Worm (Caenorhabditis elegans) whole organism, mixed stage, embryonic: ENCODE measurements around the gene srsy-1.

Experiments
- M03D4.4 ChIP-seq: sonication (generic microtip); optimal IDR thresholded peaks from 2 replicates; lab custom pipeline; 2017; ENCODE audit warnings: mild to moderate bottlenecking, missing genetic modification characterization, missing compliant biosample characterization
- blmp-1 ChIP-seq: fragments of 150-350 bp; optimal IDR thresholded peaks from 2 replicates; lab custom pipeline; 2014; ENCODE audit warnings: missing biosample characterization, missing genetic modification characterization
- ceh-39 ChIP-seq: fragments of 150-350 bp; optimal IDR thresholded peaks from 2 replicates; lab custom pipeline; 2014; ENCODE audit warnings: missing biosample characterization, missing genetic modification characterization
- ceh-43 ChIP-seq: fragments of 200-800 bp; sonication (Bioruptor generic); optimal IDR thresholded peaks from 2 replicates; lab custom pipeline; 2018; ENCODE audit warnings: mild to moderate bottlenecking, missing genetic modification characterization, moderate library complexity, missing compliant biosample characterization
- ceh-83 ChIP-seq: fragments of 200-800 bp; sonication (Bioruptor generic); optimal IDR thresholded peaks from 2 replicates; lab custom pipeline; 2018; ENCODE audit warnings: mild to moderate bottlenecking, missing genetic modification characterization, missing compliant biosample characterization
- ces-1 ChIP-seq: fragments of 150-350 bp; optimal IDR thresholded peaks from 2 replicates; lab custom pipeline; 2014; ENCODE audit warnings: missing biosample characterization, missing genetic modification reagents, missing genetic modification characterization
- cnd-1 ChIP-seq: fragments of 200-800 bp; sonication (Bioruptor generic); optimal IDR thresholded peaks from 2 replicates; lab custom pipeline; 2018; ENCODE audit warnings: mild to moderate bottlenecking, missing genetic modification characterization, missing compliant biosample characterization
- drap-1 ChIP-seq: fragments of 200-800 bp; sonication (Bioruptor generic); optimal IDR thresholded peaks from 3 replicates; lab custom pipeline; 2018; ENCODE audit warnings: mild to moderate bottlenecking, missing genetic modification characterization, missing compliant biosample characterization
- elt-3 ChIP-seq: fragments of 150-350 bp; optimal IDR thresholded peaks from 2 replicates; lab custom pipeline; 2014; ENCODE audit warnings: missing biosample characterization, missing genetic modification characterization
- flh-1 ChIP-seq: fragments of 200-800 bp; sonication (Bioruptor generic); optimal IDR thresholded peaks from 2 replicates; lab custom pipeline; 2018; ENCODE audit warnings: mild to moderate bottlenecking, missing genetic modification characterization, moderate library complexity, missing compliant biosample characterization
- hlh-1 ChIP-seq: fragments of 150-350 bp; optimal IDR thresholded peaks from 2 replicates; lab custom pipeline; 2014; ENCODE audit warnings: missing biosample characterization, missing genetic modification reagents, missing genetic modification characterization
- lin-13 ChIP-seq: fragments of 150-350 bp; optimal IDR thresholded peaks from 2 replicates; lab custom pipeline; 2014; ENCODE audit warnings: missing biosample characterization, missing genetic modification characterization
- lin-32 ChIP-seq: fragments of 200-800 bp; sonication (Bioruptor generic); optimal IDR thresholded peaks from 2 replicates; lab custom pipeline; 2018; ENCODE audit warnings: mild to moderate bottlenecking, missing genetic modification characterization, missing compliant biosample characterization
- lsy-2 ChIP-seq: fragments of 150-350 bp; optimal IDR thresholded peaks from 2 replicates; lab custom pipeline; 2014; ENCODE audit warnings: missing biosample characterization, missing genetic modification characterization
- mab-5 ChIP-seq: fragments of 150-350 bp; optimal IDR thresholded peaks from 2 replicates; lab custom pipeline; 2014; ENCODE audit warnings: missing biosample characterization, missing genetic modification characterization
- mep-1 ChIP-seq: fragments of 150-350 bp; optimal IDR thresholded peaks from 2 replicates; lab custom pipeline; 2017; ENCODE audit warnings: missing biosample characterization, missing genetic modification reagents, missing genetic modification characterization, inconsistent platforms
- nhr-12 ChIP-seq: fragments of 150-350 bp; optimal IDR thresholded peaks from 2 replicates; lab custom pipeline; 2014; ENCODE audit warnings: missing biosample characterization, missing genetic modification characterization
- nhr-2 ChIP-seq: fragments of 150-350 bp; optimal IDR thresholded peaks from 2 replicates; lab custom pipeline; 2014; ENCODE audit warnings: missing biosample characterization, missing genetic modification characterization
- nhr-237 ChIP-seq: fragments of 150-350 bp; optimal IDR thresholded peaks from 2 replicates; lab custom pipeline; 2014; ENCODE audit warnings: missing biosample characterization, missing genetic modification characterization
- nhr-28 ChIP-seq: fragments of 150-350 bp; optimal IDR thresholded peaks from 2 replicates; lab custom pipeline; 2014; ENCODE audit warnings: missing biosample characterization, missing genetic modification characterization
- pha-4 ChIP-seq: fragments of 150-350 bp; optimal IDR thresholded peaks from 2 replicates; lab custom pipeline; 2018; ENCODE audit warnings: missing biosample characterization, missing genetic modification reagents, missing genetic modification characterization
- sem-2 ChIP-seq: fragments of 200-800 bp; sonication (Bioruptor generic); optimal IDR thresholded peaks from 2 replicates; lab custom pipeline; 2018; ENCODE audit warnings: mild to moderate bottlenecking, missing genetic modification characterization, missing compliant biosample characterization
- snpc-4 ChIP-seq: fragments of 150-350 bp; optimal IDR thresholded peaks from 2 replicates; lab custom pipeline; 2014; ENCODE audit warnings: missing biosample characterization, missing genetic modification characterization
- sptf-1 ChIP-seq: sonication (generic microtip); optimal IDR thresholded peaks from 2 replicates; lab custom pipeline; 2017; ENCODE audit warnings: mild to moderate bottlenecking, missing genetic modification characterization, moderate library complexity, missing compliant biosample characterization
- tbx-8 ChIP-seq: fragments of 200-800 bp; sonication (Bioruptor generic); optimal IDR thresholded peaks from 2 replicates; lab custom pipeline; 2018; ENCODE audit warnings: mild to moderate bottlenecking, missing genetic modification characterization, moderate library complexity, missing compliant biosample characterization
- unc-120 ChIP-seq: sonication (generic microtip); optimal IDR thresholded peaks from 2 replicates; lab custom pipeline; 2017; ENCODE audit warnings: missing genetic modification characterization, missing compliant biosample characterization; ENCODE audit not compliant: poor library complexity, severe bottlenecking
- unc-39 ChIP-seq: fragments of 150-350 bp; optimal IDR thresholded peaks from 2 replicates; lab custom pipeline; 2014; ENCODE audit warnings: missing biosample characterization, missing genetic modification characterization
- unc-62 ChIP-seq: fragments of 150-350 bp; optimal IDR thresholded peaks from 2 replicates; lab custom pipeline; 2014; ENCODE audit warnings: missing biosample characterization, missing genetic modification reagents, missing genetic modification characterization
- zip-8 ChIP-seq: fragments of 150-350 bp; optimal IDR thresholded peaks from 2 replicates; lab custom pipeline; 2014; ENCODE audit warnings: missing biosample characterization, missing genetic modification characterization
- ztf-11 ChIP-seq: fragments of 150-350 bp; optimal IDR thresholded peaks from 2 replicates; lab custom pipeline; 2014; ENCODE audit warnings: missing biosample characterization, missing genetic modification characterization

srsy-1 gene

ce11 chrII:5081124-5081913 is 34.5 kb upstream of the srsy-1 start, which contains the start of gene dsh-2:
TSS of gene dsh-2 (minus strand) at chrII:5081174.
- TF ChIP-seq unc-120 (tag; lab: Kevin White, UChicago): peak; percentile 10
- no peak for TF ChIP-seq sptf-1 (tag; lab: Kevin White, UChicago)
- no peak for TF ChIP-seq M03D4.4 (tag; lab: Kevin White, UChicago)
- no peak for TF ChIP-seq nhr-237 (tag; lab: Kevin White, UChicago)
- peak; percentile 44 for TF ChIP-seq lin-13
- TF ChIP-seq mep-1 (tag; lab: Kevin White, UChicago): peak; percentile 64
- TF ChIP-seq ces-1: peak; percentile 94
- peak; percentile 13 for TF ChIP-seq hlh-1
- peak; percentile 82 for TF ChIP-seq ceh-39 (tag; lab: Kevin White, UChicago)
- peak; percentile 70 for TF ChIP-seq nhr-2 (tag; lab: Kevin White, UChicago)
- peak; percentile 86 for TF ChIP-seq unc-62
- peak; percentile 20 for TF ChIP-seq lsy-2

- TF ChIP-seq lin-32: no peak
- TF ChIP-seq ztf-11 (tag; lab: Kevin White, UChicago): no peak
- no peak for TF ChIP-seq ceh-43 (GFP tag; lab: Kevin White, UChicago)
- TF ChIP-seq ceh-83 (GFP tag; lab: Kevin White, UChicago): no peak
- TF ChIP-seq nhr-12 (tag; lab: Kevin White, UChicago): no peak
- no peak for TF ChIP-seq zip-8 (tag; lab: Kevin White, UChicago)
- no peak for TF ChIP-seq hlh-1
- no peak for TF ChIP-seq sptf-1 (tag; lab: Kevin White, UChicago)
- TF ChIP-seq snpc-4 (tag; lab: Kevin White, UChicago): no peak
- TF ChIP-seq M03D4.4 (tag; lab: Kevin White, UChicago): no peak
These were observed 32.5 kb upstream of the srsy-1 start, which contains the start of gene C04G6.4 for ce11 chrII:5083341-5083740. TSS of gene C04G6.4 (minus strand) at chrII:5083441.

DNA sequence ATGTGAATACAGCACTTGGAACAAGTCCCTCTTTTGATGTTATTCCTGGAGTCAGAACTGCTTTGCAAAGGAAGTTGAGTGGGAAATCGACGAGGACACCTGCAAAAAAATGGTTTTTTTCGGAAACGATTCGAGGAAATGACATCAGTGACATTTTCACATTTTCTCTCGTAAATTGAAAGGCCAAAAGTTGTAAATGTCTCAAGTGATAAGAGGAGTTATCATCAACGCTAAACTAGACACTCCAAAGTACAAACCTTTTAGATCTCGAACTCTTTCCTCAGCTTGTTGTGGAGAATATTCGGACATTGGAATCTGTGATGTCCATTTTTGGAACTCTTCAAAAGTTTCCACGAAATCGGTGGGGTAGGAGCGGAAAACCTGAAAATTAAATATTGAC is 31.6 kb upstream of the srsy-1 start:
- TF ChIP-seq unc-39 (tag; lab: Kevin White, UChicago) (no peak), M03D4.4 (tag; lab: Kevin White, UChicago) (no peak), cnd-1 (tag; lab: Kevin White, UChicago) (no peak), elt-3 (no peak), mab-5 (no peak), nhr-12 (tag; lab: Kevin White, UChicago) (no peak), unc-62 (no peak), tbx-8 (GFP tag; lab: Kevin White, UChicago) (no peak), drap-1 (GFP tag; lab: Kevin White, UChicago) (no peak), pha-4 (tag; lab: Kevin White, UChicago) (no peak), flh-1 (no peak), lin-13 (no peak), blmp-1 (tag; lab: Kevin White, UChicago) (no peak)

DNA sequence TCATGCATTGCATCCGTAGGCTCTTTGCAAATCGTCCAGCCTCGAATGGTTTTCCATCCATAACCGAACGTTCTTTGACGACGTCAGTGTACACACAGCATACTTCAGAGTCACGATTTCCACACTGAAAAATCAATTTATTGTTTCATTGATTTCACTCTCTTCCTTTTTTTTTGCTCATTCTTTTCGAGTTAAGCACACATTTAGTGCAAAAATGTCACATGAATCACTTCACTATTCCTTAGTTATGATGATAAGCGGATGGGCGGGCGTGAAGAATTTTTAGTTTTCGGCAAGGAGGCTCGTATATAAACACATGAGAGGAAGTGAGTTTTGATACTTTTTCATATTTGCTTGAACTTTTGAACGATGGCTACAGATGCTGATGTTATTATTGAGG is 30.4 kb upstream of the srsy-1 start, which contains the start of gene txt-9:
txt-9 (plus strand) TSS at position 336 of the 400 bp plus-strand sequence.
- TF ChIP-seq nhr-12 (tag; lab: Kevin White, UChicago) (no peak), cnd-1 (tag; lab: Kevin White, UChicago) (no peak), mab-5 (no peak), lsy-2 (no peak), nhr-28 (tag; lab: Kevin White, UChicago) (no peak), sptf-1 (tag; lab: Kevin White, UChicago) (no peak), hlh-1 (no peak), unc-62 (no peak), tbx-8 (GFP tag; lab: Kevin White, UChicago) (no peak), sem-2 (GFP tag; lab: Kevin White, UChicago) (no peak), lin-13 (no peak)
- TF ChIP-seq, all 35 proteins: peak for 0

- no peak for TF ChIP-seq unc-62
These were observed 29.7 kb upstream of the srsy-1 start for ce11 chrII:5086143-5086542.
